Fruit fly (Drosophila melanogaster): ENCODE results near the gene promL.

promL gene

dm6 chr3L:3134064-3134545, 6.6 kb upstream of the promL start (continued):
- TF ChIP-seq salr (GFP tag; optimal IDR thresholded peaks at IDR 0.05) (no peak), spab (GFP tag; optimal IDR thresholded peaks at IDR 0.05) (no peak), cyc (GFP tag; optimal IDR thresholded peaks at IDR 0.05) (no peak), CG6854 (GFP tag; optimal IDR thresholded peaks at IDR 0.05) (peak; percentile 18), Hr38 (GFP tag; optimal IDR thresholded peaks at IDR 0.05) (no peak), Met (GFP tag; optimal IDR thresholded peaks at IDR 0.05) (no peak), CG4318 (GFP tag; optimal IDR thresholded peaks at IDR 0.05) (no peak), fd85E (GFP tag; optimal IDR thresholded peaks at IDR 0.05) (no peak), CG16779 (tag; optimal IDR thresholded peaks at IDR 0.05) (peak; percentile 23), eg (GFP tag; IDR thresholded peaks at IDR 0.05) (no peak), fkh (GFP tag; optimal IDR thresholded peaks at IDR 0.05) (peak; percentile 82), topi (GFP tag; optimal IDR thresholded peaks at IDR 0.05) (no peak), CG8632 (GFP tag; optimal IDR thresholded peaks at IDR 0.05) (no peak), Sox102F (GFP tag; optimal IDR thresholded peaks at IDR 0.05) (peak; percentile 26), fd59A (GFP tag; optimal IDR thresholded peaks at IDR 0.05) (no peak), CG11294 (GFP tag; IDR thresholded peaks at IDR 0.05) (no peak), CG9139 (GFP tag; optimal IDR thresholded peaks at IDR 0.05) (peak; percentile 57), CG11902 (GFP tag; optimal IDR thresholded peaks at IDR 0.05) (no peak), ss (GFP tag; optimal IDR thresholded peaks at IDR 0.05) (peak in 1 of 2 experiments; percentile 30), Eip78C (GFP tag) (peak; percentile 68), Sox15 (GFP tag; optimal IDR thresholded peaks at IDR 0.05) (no peak), OdsH (GFP tag; optimal IDR thresholded peaks at IDR 0.05) (no peak)

- TF ChIP-seq ss (GFP tag; optimal IDR thresholded peaks at IDR 0.05) = peak in 1 of 2 experiments; percentile 10
- TF ChIP-seq svp (GFP tag) = peak; percentile 44
- TF ChIP-seq OdsH (GFP tag; optimal IDR thresholded peaks at IDR 0.05) = no peak
- no peak for TF ChIP-seq Smox (GFP tag; optimal IDR thresholded peaks at IDR 0.05)
These were observed 1.0 kb downstream of the promL start for dm6 chr3L:3126478-3126877.

- peak; percentile 92 for TF ChIP-seq Eip78C (GFP tag)
- TF ChIP-seq CG34406 (GFP tag; optimal IDR thresholded peaks at IDR 0.05) = peak; percentile 25
- no peak for TF ChIP-seq CG11294 (GFP tag; IDR thresholded peaks at IDR 0.05)
- peak; percentile 34 for TF ChIP-seq fkh (GFP tag; optimal IDR thresholded peaks at IDR 0.05)
- TF ChIP-seq ss (GFP tag; optimal IDR thresholded peaks at IDR 0.05) = peak; percentile 16 to 35
- no peak for TF ChIP-seq CG16779 (tag; optimal IDR thresholded peaks at IDR 0.05)
- peak; percentile 45 for TF ChIP-seq esn (GFP tag; optimal IDR thresholded peaks at IDR 0.05)
- TF ChIP-seq Lpt (GFP tag; optimal IDR thresholded peaks at IDR 0.05) = peak; percentile 22
- peak; percentile 50 for TF ChIP-seq acj6 (GFP tag; optimal IDR thresholded peaks at IDR 0.05)
- no peak for TF ChIP-seq CG11762 (GFP tag; optimal IDR thresholded peaks at IDR 0.05; ENCODE audit: insufficient read depth)
- TF ChIP-seq CG11902 (GFP tag; optimal IDR thresholded peaks at IDR 0.05) = no peak
- no peak for TF ChIP-seq CG6163 (GFP tag; IDR thresholded peaks at IDR 0.05)
- TF ChIP-seq CG31627 (GFP tag; optimal IDR thresholded peaks at IDR 0.05) = peak; percentile 9
- TF ChIP-seq CG8632 (GFP tag; optimal IDR thresholded peaks at IDR 0.05) = peak; percentile 21
- TF ChIP-seq Smox (GFP tag; optimal IDR thresholded peaks at IDR 0.05) = peak; percentile 17
- no peak for TF ChIP-seq CG8319 (GFP tag; optimal IDR thresholded peaks at IDR 0.05)
- TF ChIP-seq CG10669 (GFP tag; optimal IDR thresholded peaks at IDR 0.05) = no peak
- no peak for TF ChIP-seq cyc (GFP tag; optimal IDR thresholded peaks at IDR 0.05)
- no peak for TF ChIP-seq CG6792 (GFP tag; optimal IDR thresholded peaks at IDR 0.05)
- TF ChIP-seq dsx (GFP tag; optimal IDR thresholded peaks at IDR 0.05; ENCODE audit: poor library complexity, severe bottlenecking) = peak; percentile 60
- TF ChIP-seq Sox14 (GFP tag; optimal IDR thresholded peaks at IDR 0.05) = peak; percentile 55
- TF ChIP-seq Sox15 (GFP tag; optimal IDR thresholded peaks at IDR 0.05) = peak; percentile 1
- TF ChIP-seq Eip93F (GFP tag; optimal IDR thresholded peaks at IDR 0.05) = no peak
- peak; percentile 41 for TF ChIP-seq Met (GFP tag; optimal IDR thresholded peaks at IDR 0.05)
- TF ChIP-seq CG4318 (GFP tag; optimal IDR thresholded peaks at IDR 0.05) = peak; percentile 9
- no peak for TF ChIP-seq CG6808 (GFP tag; optimal IDR thresholded peaks at IDR 0.05)
- no peak for TF ChIP-seq CG8119 (GFP tag; IDR thresholded peaks at IDR 0.05)
- peak; percentile 19 for TF ChIP-seq Hr39 (GFP tag; optimal IDR thresholded peaks at IDR 0.05)
- peak; percentile 6 for TF ChIP-seq CG10631 (GFP tag; optimal IDR thresholded peaks at IDR 0.05)
- TF ChIP-seq Sox102F (GFP tag; optimal IDR thresholded peaks at IDR 0.05) = peak; percentile 48
- no peak for TF ChIP-seq topi (GFP tag; optimal IDR thresholded peaks at IDR 0.05)
- no peak for TF ChIP-seq salr (GFP tag; optimal IDR thresholded peaks at IDR 0.05)
- TF ChIP-seq svp (GFP tag) = no peak
- no peak for TF ChIP-seq Blimp-1 (GFP tag; optimal IDR thresholded peaks at IDR 0.05)
- peak; percentile 47 for TF ChIP-seq CG32006 (GFP tag; optimal IDR thresholded peaks at IDR 0.05)
- no peak for TF ChIP-seq dac (GFP tag; optimal IDR thresholded peaks at IDR 0.05)
- TF ChIP-seq pdm3 (GFP tag; optimal IDR thresholded peaks at IDR 0.05) = peak; percentile 11
These were observed 1.8 kb downstream of the promL start for dm6 chr3L:3125649-3126130.
